Fruit fly (Drosophila melanogaster) whole organism, embryonic: ENCODE measurements around the gene CG34293.

Experiments used
- CG10147 ChIP-seq: fragments of 200-800 bp; sonication (Bioruptor generic); optimal IDR thresholded peaks from 2 replicates; lab custom pipeline; 2019; ENCODE audit warnings: missing biosample characterization, mild to moderate bottlenecking, missing genetic modification characterization, moderate library complexity
- CG10267 ChIP-seq: fragments of 200-800 bp; sonication (Bioruptor generic); optimal IDR thresholded peaks from 2 replicates; lab custom pipeline; 2018; ENCODE audit warnings: missing biosample characterization, mild to moderate bottlenecking, missing genetic modification characterization, moderate library complexity
- CG18476 ChIP-seq: fragments of 200-800 bp; sonication (Bioruptor generic); optimal IDR thresholded peaks from 2 replicates; lab custom pipeline; 2016; ENCODE audit warnings: missing biosample characterization, mild to moderate bottlenecking, missing genetic modification characterization
- CG3281 ChIP-seq: fragments of 200-800 bp; sonication (Bioruptor generic); optimal IDR thresholded peaks from 3 replicates; lab custom pipeline; 2017; ENCODE audit warnings: missing biosample characterization, mild to moderate bottlenecking, missing genetic modification characterization
- HmgD ChIP-seq: fragments of 200-800 bp; sonication (Bioruptor generic); optimal IDR thresholded peaks from 3 replicates; lab custom pipeline; 2016; ENCODE audit warnings: missing biosample characterization, missing genetic modification characterization
- Lim3 ChIP-seq: fragments of 200-800 bp; sonication (Bioruptor generic); IDR thresholded peaks from 2 replicates; pipeline ENCODE4 v1.3.6; 2022; ENCODE audit warnings: missing biosample characterization, missing genetic modification characterization
- Xrp1 ChIP-seq: fragments of 200-800 bp; sonication (Bioruptor generic); IDR thresholded peaks from 2 replicates; pipeline ENCODE4 v1.3.6; 2022; ENCODE audit warnings: missing biosample characterization, missing genetic modification characterization
- klu ChIP-seq: fragments of 200-800 bp; sonication (Bioruptor generic); IDR thresholded peaks from 2 replicates; pipeline ENCODE4 v1.3.6; 2022; ENCODE audit warnings: missing biosample characterization, missing genetic modification characterization
- repo ChIP-seq: fragments of 200-800 bp; sonication (Bioruptor generic); optimal IDR thresholded peaks from 2 replicates; lab custom pipeline; 2016; ENCODE audit warnings: missing biosample characterization, missing genetic modification characterization
- sob ChIP-seq: fragments of 200-800 bp; sonication (Bioruptor generic); IDR thresholded peaks from 2 replicates; pipeline ENCODE4 v1.3.6; 2022; ENCODE audit warnings: missing biosample characterization, missing genetic modification characterization
- toy ChIP-seq: fragments of 200-800 bp; sonication (Bioruptor generic); IDR thresholded peaks from 2 replicates; pipeline ENCODE4 v1.3.6; 2022; ENCODE audit warnings: missing biosample characterization, missing genetic modification characterization
- unpg ChIP-seq: fragments of 200-800 bp; sonication (Bioruptor generic); optimal IDR thresholded peaks from 3 replicates; lab custom pipeline; 2018; ENCODE audit warnings: missing biosample characterization, mild to moderate bottlenecking, missing genetic modification characterization, moderate library complexity
- z ChIP-seq: fragments of 200-800 bp; sonication (Bioruptor generic); IDR thresholded peaks from 3 replicates; pipeline ENCODE4 v1.3.6; 2022; ENCODE audit warnings: missing biosample characterization, missing genetic modification characterization
- zfh1 ChIP-seq: fragments of 200-800 bp; sonication (Bioruptor generic); IDR thresholded peaks from 3 replicates; pipeline ENCODE4 v1.3.6; 2022; ENCODE audit warnings: missing biosample characterization, missing genetic modification characterization

dm6 chr3R:27209561-27210275 is 44.3 kb upstream of the CG34293 start:
- TF ChIP-seq sob (GFP tag; lab: Robert Waterston, UW) (no peak), HmgD (GFP tag; lab: Kevin White, UChicago) (no peak), CG10147 (GFP tag; lab: Kevin White, UChicago) (no peak), klu (no peak), Xrp1 (GFP tag; lab: Robert Waterston, UW) (no peak), CG3281 (GFP tag; lab: Kevin White, UChicago) (no peak), unpg (no peak), CG10267 (no peak), Lim3 (GFP tag; lab: Robert Waterston, UW) (no peak), z (no peak), toy (GFP tag; lab: Robert Waterston, UW) (no peak), repo (no peak), CG18476 (GFP tag; lab: Kevin White, UChicago) (no peak), zfh1 (GFP tag; lab: Robert Waterston, UW) (no peak)
